Fruit fly (Drosophila melanogaster): ENCODE results near the gene Naa40.

Gene Naa40

dm6 chr3R:29758129-29758733 is 33.5 kb upstream of the Naa40 start (continued):
- TF ChIP-seq D (optimal IDR thresholded peaks at IDR 0.05) (no peak), D (GFP tag; optimal IDR thresholded peaks at IDR 0.05) (no peak), CG17328 (GFP tag; IDR thresholded peaks at IDR 0.05) (0 out of 2 replicates have a peak, but pooled peaks have one; percentile 35), CG6175 (GFP tag; IDR thresholded peaks at IDR 0.05) (0 out of 3 replicates have a peak, but pooled peaks have one; percentile 35), sens (GFP tag) (peak; percentile 25), btn (GFP tag; optimal IDR thresholded peaks at IDR 0.05) (no peak), gce (GFP tag; IDR thresholded peaks at IDR 0.05) (no peak)

DNA sequence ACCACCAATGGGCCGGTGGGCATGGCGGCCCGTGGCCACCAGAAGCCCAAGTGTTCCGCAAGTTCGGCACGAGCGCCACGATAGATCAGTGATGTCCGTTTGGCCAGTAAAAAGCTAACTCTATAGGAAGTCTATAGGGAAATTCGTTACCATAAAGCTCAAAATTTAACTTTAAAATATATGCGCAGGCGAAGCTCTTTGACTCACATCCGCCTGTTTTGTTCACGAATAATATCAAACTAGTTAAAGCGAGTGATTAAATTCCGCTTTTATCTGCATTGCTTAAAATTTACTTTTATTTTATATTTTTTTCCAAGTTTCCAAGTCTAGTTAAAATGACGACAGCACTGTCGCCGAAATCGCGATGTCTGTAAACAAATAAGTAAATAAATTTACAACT is 32.9 kb upstream of the Naa40 start:
- TF ChIP-seq sens (GFP tag) (peak; percentile 44), Dek (tag; optimal IDR thresholded peaks at IDR 0.05) (no peak), Abd-B (GFP tag; optimal IDR thresholded peaks at IDR 0.05) (no peak), Drgx (GFP tag; IDR thresholded peaks at IDR 0.05) (peak; percentile 25; the same call in 1 of the 2 replicates), so (GFP tag; IDR thresholded peaks at IDR 0.05) (no peak), CG10462 (GFP tag; optimal IDR thresholded peaks at IDR 0.05) (no peak), CG7928 (GFP tag; optimal IDR thresholded peaks at IDR 0.05) (no peak), CG8281 (tag; optimal IDR thresholded peaks at IDR 0.05) (no peak), dmrt99B (tag; optimal IDR thresholded peaks at IDR 0.05) (no peak), CG7839 (tag; optimal IDR thresholded peaks at IDR 0.05) (peak; percentile 5), Oli (tag; optimal IDR thresholded peaks at IDR 0.05) (peak; percentile 21), Fer3 (tag; optimal IDR thresholded peaks at IDR 0.05) (no peak), Sox102F (GFP tag; optimal IDR thresholded peaks at IDR 0.05) (peak; percentile 3), gem (tag; optimal IDR thresholded peaks at IDR 0.05) (peak; percentile 35), bab2 (GFP tag; optimal IDR thresholded peaks at IDR 0.05) (no peak), row (GFP tag; IDR thresholded peaks at IDR 0.05) (peak; percentile 29; the same call in 1 of the 3 replicates), croc (GFP tag; conservative IDR thresholded peaks at IDR 0.05) (no peak), CG17612 (GFP tag; IDR thresholded peaks at IDR 0.05) (no peak), Hr51 (GFP tag; optimal IDR thresholded peaks at IDR 0.05) (peak in 1 of 2 experiments; percentile 6), Nf-YC (tag; optimal IDR thresholded peaks at IDR 0.05) (no peak), trh (GFP tag; optimal IDR thresholded peaks at IDR 0.05) (no peak), unpg (GFP tag; optimal IDR thresholded peaks at IDR 0.05) (peak; percentile 3), E2f2 (GFP tag; IDR thresholded peaks at IDR 0.05) (no peak), CG30431 (GFP tag; optimal IDR thresholded peaks at IDR 0.05) (no peak), Bdp1 (GFP tag; optimal IDR thresholded peaks at IDR 0.05) (no peak), CG12299 (tag; optimal IDR thresholded peaks at IDR 0.05) (no peak), otp (GFP tag; IDR thresholded peaks at IDR 0.05) (no peak), CG12391 (tag; optimal IDR thresholded peaks at IDR 0.05) (no peak), Ssrp (tag; optimal IDR thresholded peaks at IDR 0.05) (peak; percentile 2), Sry-β (GFP tag; optimal IDR thresholded peaks at IDR 0.05) (peak; percentile 44)

DNA sequence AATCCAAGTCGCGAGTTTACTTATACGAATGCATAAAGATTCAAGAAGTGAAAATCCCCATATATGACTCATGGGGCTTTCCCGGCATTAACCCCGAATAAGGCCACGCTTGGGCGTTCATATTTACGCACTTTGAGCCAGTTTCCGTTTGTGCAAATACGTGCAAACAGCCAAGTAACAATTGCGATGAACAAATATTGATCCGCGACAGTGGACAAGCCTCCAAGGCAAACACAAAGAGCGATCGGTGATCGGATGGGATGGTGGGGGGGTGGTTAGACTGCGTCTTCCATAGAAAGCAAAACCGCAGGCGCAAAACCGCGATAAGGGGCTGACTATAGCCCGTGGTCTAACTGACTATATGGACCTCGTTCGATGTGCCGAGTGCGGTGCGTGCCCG is 32.5 kb upstream of the Naa40 start:
- TF ChIP-seq CG3281 (GFP tag; optimal IDR thresholded peaks at IDR 0.05) (peak; percentile 14), scrt (GFP tag; optimal IDR thresholded peaks at IDR 0.05) (no peak), CG13424 (tag; optimal IDR thresholded peaks at IDR 0.05) (peak; percentile 15), Deaf1 (tag; optimal IDR thresholded peaks at IDR 0.05) (peak; percentile 0), Asciz (GFP tag; optimal IDR thresholded peaks at IDR 0.05) (peak; percentile 37), nau (GFP tag; optimal IDR thresholded peaks at IDR 0.05) (peak; percentile 49), vvl (GFP tag; IDR thresholded peaks at IDR 0.05) (peak; percentile 11; the same call in 1 of the 2 replicates), CG6254 (GFP tag; optimal IDR thresholded peaks at IDR 0.05) (no peak), crc (GFP tag; optimal IDR thresholded peaks at IDR 0.05) (no peak), Vsx1 (GFP tag; optimal IDR thresholded peaks at IDR 0.05) (peak; percentile 22), Sox102F (GFP tag; optimal IDR thresholded peaks at IDR 0.05) (peak; percentile 37), vfl (GFP tag; optimal IDR thresholded peaks at IDR 0.05) (no peak), gfzf (GFP tag; optimal IDR thresholded peaks at IDR 0.05) (no peak), CG6854 (GFP tag; optimal IDR thresholded peaks at IDR 0.05) (no peak), ems (GFP tag; optimal IDR thresholded peaks at IDR 0.05) (no peak)
